Worm (Caenorhabditis elegans): ENCODE data around the gene F10D2.8.

ce11 chrV:7153046-7153445, 2.5 kb upstream of the F10D2.8 start, which contains the start of gene fat-7:
- TF ChIP-seq lin-26 (GFP tag; IDR thresholded peaks at IDR 0.05) = no peak
- no peak for TF ChIP-seq F55B11.4 (tag; optimal IDR thresholded peaks at IDR 0.05; ENCODE audit: borderline replicate concordance, insufficient read depth)
- no peak for TF ChIP-seq nfyb-1 (GFP tag; IDR thresholded peaks at IDR 0.05)
- TF ChIP-seq ama-1 (optimal IDR thresholded peaks at IDR 0.05) = no peak
- TF ChIP-seq ama-1 (GFP tag; optimal IDR thresholded peaks at IDR 0.05) = no peak
- no peak for TF ChIP-seq nfya-2 (GFP tag; IDR thresholded peaks at IDR 0.05)

All from whole organism, young adult.